Fruit fly (Drosophila melanogaster) whole organism: ENCODE measurements around the gene Toll-9.

ENCODE experiments used
- CG8478 ChIP-seq: fragments of >200 bp; optimal IDR thresholded peaks from 2 replicates; lab custom pipeline; 2018; ENCODE audit warnings: inconsistent platforms
- Dll ChIP-seq: fragments of >200 bp; optimal IDR thresholded peaks from 2 replicates; lab custom pipeline; 2017
- EcR ChIP-seq, 2 experiments: fragments of >200 bp; optimal IDR thresholded peaks; 2 replicates each; lab custom pipeline; 2017; ENCODE audit warnings: missing biosample characterization in 2 of 2, missing genetic modification characterization in 2 of 2, missing genetic modification reagents in 2 of 2
- pan ChIP-seq: fragments of >200 bp; optimal IDR thresholded peaks from 2 replicates; lab custom pipeline; 2017
- psq ChIP-seq: fragments of >200 bp; optimal IDR thresholded peaks from 2 replicates; lab custom pipeline; 2017
- usp ChIP-seq: fragments of >200 bp; optimal IDR thresholded peaks from 2 replicates; lab custom pipeline; 2017; ENCODE audit warnings: missing biosample characterization, missing genetic modification characterization, mixed read lengths

dm6 chr3L:20361389-20361788 is 5.1 kb downstream of the Toll-9 start, which contains the start of gene Prim2:
- no peak for TF ChIP-seq psq (lab: Kevin White, UChicago)
- TF ChIP-seq CG8478 (lab: Kevin White, UChicago): no peak
- TF ChIP-seq EcR (GFP tag; optimal IDR thresholded peaks at IDR 0.05; lab: Kevin White, UChicago): no peak
- no peak for TF ChIP-seq Dll (lab: Kevin White, UChicago)
- TF ChIP-seq pan (lab: Kevin White, UChicago): no peak
- TF ChIP-seq usp (GFP tag; lab: Kevin White, UChicago): no peak
